Worm (Caenorhabditis elegans) whole organism, late embryonic: ENCODE results near the gene Y57G11A.5.

ENCODE experiments used
- C08G9.2 ChIP-seq: sonication (generic microtip); optimal IDR thresholded peaks from 2 replicates; lab custom pipeline; 2016; ENCODE audit warnings: mild to moderate bottlenecking, missing genetic modification characterization, moderate library complexity, missing compliant biosample characterization
- F13H6.1 ChIP-seq: sonication (generic microtip); optimal IDR thresholded peaks from 2 replicates; lab custom pipeline; 2016; ENCODE audit warnings: missing genetic modification characterization, missing compliant biosample characterization
- K02D7.2 ChIP-seq: sonication (generic microtip); optimal IDR thresholded peaks from 2 replicates; lab custom pipeline; 2017; ENCODE audit warnings: mild to moderate bottlenecking, missing genetic modification characterization, missing compliant biosample characterization
- ama-1 ChIP-seq: fragments of 150-350 bp; optimal IDR thresholded peaks from 2 replicates; lab custom pipeline; 2014
- ceh-18 ChIP-seq: sonication (generic microtip); optimal IDR thresholded peaks from 2 replicates; lab custom pipeline; 2016; ENCODE audit warnings: missing genetic modification characterization, missing compliant biosample characterization
- ceh-2 ChIP-seq: sonication (generic microtip); optimal IDR thresholded peaks from 2 replicates; lab custom pipeline; 2016; ENCODE audit warnings: missing genotype, missing genetic modification characterization, missing compliant biosample characterization
- ceh-24 ChIP-seq: sonication (generic microtip); optimal IDR thresholded peaks from 2 replicates; lab custom pipeline; 2016; ENCODE audit warnings: mild to moderate bottlenecking, missing genetic modification characterization, missing compliant biosample characterization
- ceh-30 ChIP-seq: fragments of 150-350 bp; optimal IDR thresholded peaks from 2 replicates; lab custom pipeline; 2014; ENCODE audit warnings: missing biosample characterization, missing genetic modification characterization
- ceh-34 ChIP-seq: sonication (generic microtip); optimal IDR thresholded peaks from 2 replicates; lab custom pipeline; 2016; ENCODE audit warnings: mild to moderate bottlenecking, missing genetic modification characterization, missing compliant biosample characterization
- ceh-9 ChIP-seq: sonication (generic microtip); optimal IDR thresholded peaks from 2 replicates; lab custom pipeline; 2016; ENCODE audit warnings: mild to moderate bottlenecking, missing genetic modification characterization, inconsistent platforms, missing compliant biosample characterization
- che-1 ChIP-seq: sonication (generic microtip); optimal IDR thresholded peaks from 2 replicates; lab custom pipeline; 2016; ENCODE audit warnings: mild to moderate bottlenecking, missing genetic modification characterization, missing compliant biosample characterization
- dve-1 ChIP-seq: sonication (generic microtip); optimal IDR thresholded peaks from 2 replicates; lab custom pipeline; 2017; ENCODE audit warnings: antibody characterized with exemption, mild to moderate bottlenecking, missing genetic modification characterization, missing compliant biosample characterization
- elt-2 ChIP-seq: sonication (generic microtip); optimal IDR thresholded peaks from 2 replicates; lab custom pipeline; 2016; ENCODE audit warnings: missing genetic modification reagents, missing genetic modification characterization, missing compliant biosample characterization
- elt-4 ChIP-seq: sonication (generic microtip); optimal IDR thresholded peaks from 2 replicates; lab custom pipeline; 2016; ENCODE audit warnings: missing genetic modification characterization, missing compliant biosample characterization
- ets-4 ChIP-seq: sonication (generic microtip); optimal IDR thresholded peaks from 2 replicates; lab custom pipeline; 2016; ENCODE audit warnings: missing genetic modification characterization, missing compliant biosample characterization
- eyg-1 ChIP-seq: sonication (generic microtip); optimal IDR thresholded peaks from 2 replicates; lab custom pipeline; 2016; ENCODE audit warnings: missing genotype, missing genetic modification characterization, missing compliant biosample characterization
- fax-1 ChIP-seq: sonication (generic microtip); optimal IDR thresholded peaks from 2 replicates; lab custom pipeline; 2016; ENCODE audit warnings: missing genotype, missing genetic modification characterization, missing compliant biosample characterization
- fkh-10 ChIP-seq: fragments of 150-350 bp; optimal IDR thresholded peaks from 2 replicates; lab custom pipeline; 2014; ENCODE audit warnings: missing biosample characterization, missing genetic modification reagents, missing genetic modification characterization
- fkh-6 ChIP-seq: sonication (generic microtip); optimal IDR thresholded peaks from 2 replicates; lab custom pipeline; 2016; ENCODE audit warnings: missing genetic modification characterization, missing compliant biosample characterization
- hlh-13 ChIP-seq: fragments of 200-800 bp; sonication (Bioruptor generic); optimal IDR thresholded peaks from 2 replicates; lab custom pipeline; 2018; ENCODE audit warnings: mild to moderate bottlenecking, missing genetic modification characterization, missing compliant biosample characterization
- lim-6 ChIP-seq: sonication (generic microtip); optimal IDR thresholded peaks from 2 replicates; lab custom pipeline; 2016; ENCODE audit warnings: missing genetic modification characterization, missing compliant biosample characterization
- lin-11 ChIP-seq: fragments of 200-800 bp; sonication (Bioruptor generic); optimal IDR thresholded peaks from 2 replicates; lab custom pipeline; 2018; ENCODE audit warnings: mild to moderate bottlenecking, missing genetic modification characterization, missing compliant biosample characterization
- madf-2 ChIP-seq: sonication (generic microtip); optimal IDR thresholded peaks from 2 replicates; lab custom pipeline; 2017; ENCODE audit warnings: missing genetic modification characterization, missing compliant biosample characterization
- mec-3 ChIP-seq: sonication (generic microtip); optimal IDR thresholded peaks from 2 replicates; lab custom pipeline; 2016; ENCODE audit warnings: borderline replicate concordance, missing genetic modification characterization, missing compliant biosample characterization
- npax-4 ChIP-seq: sonication (generic microtip); optimal IDR thresholded peaks from 2 replicates; lab custom pipeline; 2016; ENCODE audit warnings: missing genetic modification characterization, missing compliant biosample characterization
- odd-2 ChIP-seq: sonication (generic microtip); optimal IDR thresholded peaks from 2 replicates; lab custom pipeline; 2017; ENCODE audit warnings: antibody characterized with exemption, mild to moderate bottlenecking, missing genetic modification characterization, missing compliant biosample characterization
- pat-9 ChIP-seq: fragments of 200-800 bp; sonication (Bioruptor generic); optimal IDR thresholded peaks from 2 replicates; lab custom pipeline; 2018; ENCODE audit warnings: mild to moderate bottlenecking, missing genetic modification characterization, moderate library complexity, missing compliant biosample characterization
- pax-1 ChIP-seq: fragments of 150-350 bp; optimal IDR thresholded peaks from 2 replicates; lab custom pipeline; 2014; ENCODE audit warnings: missing biosample characterization, missing genetic modification characterization
- pha-2 ChIP-seq: sonication (generic microtip); optimal IDR thresholded peaks from 2 replicates; lab custom pipeline; 2017; ENCODE audit warnings: mild to moderate bottlenecking, missing genetic modification characterization, missing compliant biosample characterization
- pros-1 ChIP-seq: fragments of 150-350 bp; optimal IDR thresholded peaks from 2 replicates; lab custom pipeline; 2014; ENCODE audit warnings: missing biosample characterization, missing genetic modification reagents, missing genetic modification characterization
- rnt-1 ChIP-seq: sonication (generic microtip); optimal IDR thresholded peaks from 2 replicates; lab custom pipeline; 2016; ENCODE audit warnings: missing genetic modification characterization, missing compliant biosample characterization
- sox-4 ChIP-seq: sonication (generic microtip); optimal IDR thresholded peaks from 2 replicates; lab custom pipeline; 2017; ENCODE audit warnings: mild to moderate bottlenecking, missing genetic modification characterization, inconsistent platforms, missing compliant biosample characterization
- tbx-2 ChIP-seq: sonication (generic microtip); optimal IDR thresholded peaks from 2 replicates; lab custom pipeline; 2016; ENCODE audit warnings: missing genetic modification characterization, missing compliant biosample characterization
- unc-3 ChIP-seq, 2 experiments: fragments of 200-800 bp in 1 of 2; sonication (Bioruptor generic) in 1 of 2; sonication (generic microtip) in 1 of 2; conservative IDR thresholded peaks in 1 of 2; optimal IDR thresholded peaks in 1 of 2; 2 replicates each; pipeline versions ENCODE4 v1.3.6 to Lab custom; 2016 to 2022; ENCODE audit warnings: missing compliant biosample characterization in 2 of 2, missing genetic modification characterization in 2 of 2, missing genetic modification reagents in 1 of 2
- unc-42 ChIP-seq: sonication (generic microtip); optimal IDR thresholded peaks from 2 replicates; lab custom pipeline; 2016; ENCODE audit warnings: missing genotype, missing genetic modification characterization, missing compliant biosample characterization
- ztf-16 ChIP-seq: sonication (generic microtip); optimal IDR thresholded peaks from 2 replicates; lab custom pipeline; 2017; ENCODE audit warnings: missing genetic modification characterization, missing compliant biosample characterization

Y57G11A.5 gene

ce11 chrIV:14515162-14515561, 2.9 kb upstream of the Y57G11A.5 start:
- TF ChIP-seq hlh-13 (GFP tag; lab: Kevin White, UChicago): no peak
- no peak for TF ChIP-seq sox-4 (tag; lab: Kevin White, UChicago)
- no peak for TF ChIP-seq unc-3 (GFP tag; conservative IDR thresholded peaks at IDR 0.05; lab: Robert Waterston, UW)
- no peak for TF ChIP-seq unc-3 (tag; optimal IDR thresholded peaks at IDR 0.05; lab: Kevin White, UChicago)
- TF ChIP-seq fax-1 (tag; lab: Kevin White, UChicago): no peak
- TF ChIP-seq mec-3 (tag; lab: Kevin White, UChicago): no peak
- TF ChIP-seq ama-1: no peak
- TF ChIP-seq ceh-2 (tag; lab: Kevin White, UChicago): no peak
- TF ChIP-seq ceh-24 (tag; lab: Kevin White, UChicago): no peak
- TF ChIP-seq eyg-1 (tag; lab: Kevin White, UChicago): no peak
- no peak for TF ChIP-seq lim-6
- no peak for TF ChIP-seq pros-1 (tag; lab: Kevin White, UChicago)
- TF ChIP-seq ztf-16 (tag; lab: Kevin White, UChicago): no peak
- no peak for TF ChIP-seq pha-2
- no peak for TF ChIP-seq C08G9.2 (tag; lab: Kevin White, UChicago)
- TF ChIP-seq ceh-30: no peak

- peak; percentile 23 for TF ChIP-seq ceh-18 (tag; lab: Kevin White, UChicago)
- TF ChIP-seq K02D7.2: no peak
- no peak for TF ChIP-seq F13H6.1 (tag; lab: Kevin White, UChicago)
- no peak for TF ChIP-seq ets-4 (tag; lab: Kevin White, UChicago)
- no peak for TF ChIP-seq fax-1 (tag; lab: Kevin White, UChicago)
- no peak for TF ChIP-seq npax-4 (tag; lab: Kevin White, UChicago)
- TF ChIP-seq unc-42 (tag; lab: Kevin White, UChicago): no peak
- no peak for TF ChIP-seq che-1 (tag; lab: Kevin White, UChicago)
- TF ChIP-seq tbx-2 (tag; lab: Kevin White, UChicago): peak; percentile 2
- no peak for TF ChIP-seq fkh-10
- no peak for TF ChIP-seq pax-1 (tag; lab: Kevin White, UChicago)
- no peak for TF ChIP-seq elt-4 (tag; lab: Kevin White, UChicago)
- no peak for TF ChIP-seq pros-1 (tag; lab: Kevin White, UChicago)
- TF ChIP-seq odd-2 (tag; lab: Kevin White, UChicago): no peak
- no peak for TF ChIP-seq fkh-6
- TF ChIP-seq pat-9: no peak
- TF ChIP-seq ceh-24 (tag; lab: Kevin White, UChicago): no peak
- TF ChIP-seq lim-6: no peak
- no peak for TF ChIP-seq C08G9.2 (tag; lab: Kevin White, UChicago)
- TF ChIP-seq rnt-1 (tag; lab: Kevin White, UChicago): peak; percentile 77
- no peak for TF ChIP-seq elt-2 (tag; lab: Kevin White, UChicago)
- no peak for TF ChIP-seq madf-2 (tag; lab: Kevin White, UChicago)
- no peak for TF ChIP-seq ceh-9 (tag; lab: Kevin White, UChicago)
- TF ChIP-seq ceh-34 (tag; lab: Kevin White, UChicago): no peak
- no peak for TF ChIP-seq unc-3 (GFP tag; conservative IDR thresholded peaks at IDR 0.05; lab: Robert Waterston, UW)
- no peak for TF ChIP-seq unc-3 (tag; optimal IDR thresholded peaks at IDR 0.05; lab: Kevin White, UChicago)
Measured at ce11 chrIV:14506995-14507394, 5.3 kb downstream of the Y57G11A.5 start.

- TF ChIP-seq ama-1 (no peak), unc-42 (tag; lab: Kevin White, UChicago) (no peak)
Measured at ce11 chrIV:14506042-14506441, 6.3 kb downstream of the Y57G11A.5 start.

ce11 chrIV:14505066-14505465, 7.2 kb downstream of the Y57G11A.5 start, which contains the start of gene tag-273:
Gene tag-273, minus strand, starts transcription at chrIV:14505166.
- TF ChIP-seq F13H6.1 (tag; lab: Kevin White, UChicago): no peak
- no peak for TF ChIP-seq che-1 (tag; lab: Kevin White, UChicago)
- no peak for TF ChIP-seq elt-4 (tag; lab: Kevin White, UChicago)
- TF ChIP-seq lin-11: no peak
- no peak for TF ChIP-seq ceh-24 (tag; lab: Kevin White, UChicago)
- TF ChIP-seq dve-1 (tag; lab: Kevin White, UChicago): no peak
